Worm (Caenorhabditis elegans) whole organism, L3 larva: ENCODE measurements around the gene C02E7.10.
A peak's percentile ranks its signal among the peaks of the same experiment; 100 is the strongest.

Experiments used
- R02D3.7 ChIP-seq: fragments of 150-350 bp; optimal IDR thresholded peaks from 2 replicates; lab custom pipeline; 2014; ENCODE audit warnings: missing biosample characterization, missing genetic modification characterization
- ama-1 ChIP-seq: fragments of 150-350 bp; optimal IDR thresholded peaks from 2 replicates; lab custom pipeline; 2018
- ceh-16 ChIP-seq: sonication (generic microtip); optimal IDR thresholded peaks from 2 replicates; lab custom pipeline; 2017; ENCODE audit warnings: missing biosample characterization, missing genetic modification characterization
- ceh-28 ChIP-seq: fragments of 150-350 bp; optimal IDR thresholded peaks from 2 replicates; lab custom pipeline; 2014; ENCODE audit warnings: missing biosample characterization, missing genetic modification reagents, missing genetic modification characterization
- ceh-82 ChIP-seq: fragments of 150-350 bp; optimal IDR thresholded peaks from 2 replicates; lab custom pipeline; 2014; ENCODE audit warnings: missing biosample characterization, missing genetic modification characterization
- ceh-9 ChIP-seq: sonication (generic microtip); optimal IDR thresholded peaks from 2 replicates; lab custom pipeline; 2018; ENCODE audit warnings: missing biosample characterization, missing genetic modification characterization
- daf-12 ChIP-seq: fragments of 150-350 bp; optimal IDR thresholded peaks from 2 replicates; lab custom pipeline; 2014; ENCODE audit warnings: missing biosample characterization, missing genetic modification reagents, missing genetic modification characterization
- egl-5 ChIP-seq: fragments of 150-350 bp; optimal IDR thresholded peaks from 2 replicates; lab custom pipeline; 2017; ENCODE audit warnings: missing biosample characterization, missing genetic modification reagents, missing genetic modification characterization, inconsistent platforms
- elt-1 ChIP-seq: fragments of 150-350 bp; optimal IDR thresholded peaks from 2 replicates; lab custom pipeline; 2014; ENCODE audit warnings: missing biosample characterization, missing genetic modification characterization
- elt-2 ChIP-seq: sonication (generic microtip); optimal IDR thresholded peaks from 2 replicates; lab custom pipeline; 2016; ENCODE audit warnings: missing genetic modification reagents, mild to moderate bottlenecking, missing genetic modification characterization, missing compliant biosample characterization
- elt-3 ChIP-seq, 3 experiments: fragments of 150-350 bp in 1 of 3; sonication (generic microtip) in 2 of 3; optimal IDR thresholded peaks; 2 replicates in 2 of 3; 4 replicates in 1 of 3; lab custom pipeline; 2014 to 2017; ENCODE audit warnings: missing biosample characterization in 3 of 3, missing genetic modification characterization in 3 of 3
- fkh-2 ChIP-seq: fragments of 150-350 bp; optimal IDR thresholded peaks from 2 replicates; lab custom pipeline; 2014; ENCODE audit warnings: missing biosample characterization, missing genetic modification reagents, missing genetic modification characterization
- lin-15B ChIP-seq: fragments of 150-350 bp; optimal IDR thresholded peaks from 2 replicates; lab custom pipeline; 2014; ENCODE audit warnings: missing biosample characterization, missing genetic modification characterization
- lin-39 ChIP-seq: fragments of 150-350 bp; optimal IDR thresholded peaks from 2 replicates; lab custom pipeline; 2018; ENCODE audit warnings: missing biosample characterization, missing genetic modification reagents, missing genetic modification characterization
- mdl-1 ChIP-seq: fragments of 150-350 bp; optimal IDR thresholded peaks from 2 replicates; lab custom pipeline; 2014; ENCODE audit warnings: missing biosample characterization, missing genetic modification characterization
- nfya-1 ChIP-seq: sonication (generic microtip); optimal IDR thresholded peaks from 2 replicates; lab custom pipeline; 2017; ENCODE audit warnings: missing genetic modification characterization, mild to moderate bottlenecking, missing compliant biosample characterization, antibody characterized with exemption, moderate library complexity; ENCODE audit not compliant: insufficient read depth
- nhr-11 ChIP-seq: fragments of 150-350 bp; optimal IDR thresholded peaks from 2 replicates; lab custom pipeline; 2014; ENCODE audit warnings: missing biosample characterization, missing genetic modification characterization
- nhr-23 ChIP-seq: fragments of 150-350 bp; optimal IDR thresholded peaks from 2 replicates; lab custom pipeline; 2014; ENCODE audit warnings: missing biosample characterization, missing genetic modification reagents, missing genetic modification characterization
- nhr-25 ChIP-seq: sonication (generic microtip); optimal IDR thresholded peaks from 2 replicates; lab custom pipeline; 2017; ENCODE audit warnings: missing biosample characterization, missing genetic modification characterization
- nhr-28 ChIP-seq: fragments of 150-350 bp; optimal IDR thresholded peaks from 2 replicates; lab custom pipeline; 2014; ENCODE audit warnings: missing biosample characterization, missing genetic modification characterization
- nhr-43 ChIP-seq: sonication (generic microtip); optimal IDR thresholded peaks from 2 replicates; lab custom pipeline; 2016; ENCODE audit warnings: mild to moderate bottlenecking, missing genetic modification characterization, missing compliant biosample characterization; ENCODE audit not compliant: poor library complexity, severe bottlenecking
- nhr-67 ChIP-seq: fragments of 150-350 bp; optimal IDR thresholded peaks from 2 replicates; lab custom pipeline; 2014; ENCODE audit warnings: missing biosample characterization, missing genetic modification characterization
- nhr-76 ChIP-seq: fragments of 150-350 bp; sonication (generic microtip); optimal IDR thresholded peaks from 5 replicates; lab custom pipeline; 2014; ENCODE audit warnings: missing biosample characterization, missing genetic modification characterization
- nhr-77 ChIP-seq: fragments of 150-350 bp; optimal IDR thresholded peaks from 2 replicates; lab custom pipeline; 2014; ENCODE audit warnings: missing biosample characterization, missing genetic modification characterization
- pha-4 ChIP-seq: fragments of 150-350 bp; optimal IDR thresholded peaks from 2 replicates; lab custom pipeline; 2014; ENCODE audit warnings: missing biosample characterization, missing genetic modification reagents, missing genetic modification characterization
- pqm-1 ChIP-seq: fragments of 150-350 bp; optimal IDR thresholded peaks from 2 replicates; lab custom pipeline; 2017; ENCODE audit warnings: missing biosample characterization, missing genetic modification characterization, inconsistent platforms
- sea-2 ChIP-seq: fragments of 150-350 bp; sonication (generic microtip); optimal IDR thresholded peaks from 4 replicates; lab custom pipeline; 2014; ENCODE audit warnings: missing biosample characterization, missing genetic modification reagents, missing genetic modification characterization
- skn-1 ChIP-seq: fragments of 150-350 bp; optimal IDR thresholded peaks from 2 replicates; lab custom pipeline; 2014; ENCODE audit warnings: missing biosample characterization, missing genetic modification characterization
- snpc-4 ChIP-seq: fragments of 150-350 bp; optimal IDR thresholded peaks from 2 replicates; lab custom pipeline; 2014; ENCODE audit warnings: missing biosample characterization, missing genetic modification characterization
- tbx-2 ChIP-seq: sonication (generic microtip); optimal IDR thresholded peaks from 2 replicates; lab custom pipeline; 2016; ENCODE audit warnings: mild to moderate bottlenecking, missing genetic modification characterization, missing compliant biosample characterization
- zag-1 ChIP-seq: fragments of 150-350 bp; optimal IDR thresholded peaks from 2 replicates; lab custom pipeline; 2014; ENCODE audit warnings: missing biosample characterization, missing genetic modification characterization
- ztf-4 ChIP-seq: fragments of 150-350 bp; optimal IDR thresholded peaks from 2 replicates; lab custom pipeline; 2014; ENCODE audit warnings: missing biosample characterization, missing genetic modification characterization

C02E7.10 gene

ce11 chrV:4889976-4890479, 42.8 kb downstream of the C02E7.10 start, which contains the start of gene T19H12.2:
T19H12.2 (plus strand) TSS chrV:4890429.
- TF ChIP-seq fkh-2 (tag; lab: Kevin White, UChicago) (no peak), nhr-28 (tag; lab: Kevin White, UChicago) (no peak), ztf-4 (tag; lab: Kevin White, UChicago) (no peak), ceh-16 (no peak)
- TF ChIP-seq, all 47 proteins: peak for 0

- peak; percentile 39 for TF ChIP-seq pha-4 (tag; lab: Kevin White, UChicago)
- TF ChIP-seq pqm-1 (tag; lab: Kevin White, UChicago) = peak; percentile 43
- TF ChIP-seq nhr-25 (tag; lab: Kevin White, UChicago) = no peak
- peak; percentile 71 for TF ChIP-seq elt-2 (tag; lab: Kevin White, UChicago)
- no peak for TF ChIP-seq ceh-28
- no peak for TF ChIP-seq ama-1 (lab: Kevin White, UChicago)
- no peak for TF ChIP-seq elt-1 (tag; lab: Kevin White, UChicago)
- no peak for TF ChIP-seq daf-12 (tag; lab: Kevin White, UChicago)
- no peak for TF ChIP-seq mdl-1
- TF ChIP-seq nhr-77 (tag; lab: Kevin White, UChicago) = no peak
- TF ChIP-seq ceh-82 (tag; lab: Kevin White, UChicago) = no peak
- TF ChIP-seq lin-15B (tag; lab: Kevin White, UChicago) = no peak
- no peak for TF ChIP-seq elt-3 (tag; optimal IDR thresholded peaks at IDR 0.05; lab: Kevin White, UChicago)
- TF ChIP-seq skn-1 (tag; lab: Kevin White, UChicago) = no peak
- TF ChIP-seq zag-1 = no peak
- no peak for TF ChIP-seq sea-2 (GFP tag; lab: Kevin White, UChicago)
- peak; percentile 35 for TF ChIP-seq nhr-23
- no peak for TF ChIP-seq nhr-67 (tag; lab: Kevin White, UChicago)
- TF ChIP-seq egl-5 (tag; lab: Kevin White, UChicago) = no peak
These were observed 43.4 kb downstream of the C02E7.10 start, which contains the start of gene ugt-12 for ce11 chrV:4889477-4889876. ugt-12 (minus strand) TSS chrV:4889629.

ce11 chrV:4885372-4885771, 47.5 kb downstream of the C02E7.10 start, which contains the start of gene T19H12.3:
T19H12.3 (plus strand) TSS chrV:4885672.
- TF ChIP-seq R02D3.7 (tag; lab: Kevin White, UChicago) (no peak), lin-39 (tag; lab: Kevin White, UChicago) (no peak), elt-2 (tag; lab: Kevin White, UChicago) (no peak), nfya-1 (no peak), tbx-2 (tag; lab: Kevin White, UChicago) (no peak), snpc-4 (tag; lab: Kevin White, UChicago) (no peak), ceh-9 (tag; lab: Kevin White, UChicago) (no peak), ceh-16 (no peak), ama-1 (lab: Kevin White, UChicago) (no peak), mdl-1 (no peak), nhr-77 (tag; lab: Kevin White, UChicago) (no peak), ztf-4 (tag; lab: Kevin White, UChicago) (no peak), nhr-11 (no peak), nhr-25 (tag; lab: Kevin White, UChicago) (no peak)

- TF ChIP-seq zag-1 (no peak), nhr-76 (tag; lab: Kevin White, UChicago) (no peak), nhr-43 (tag; lab: Kevin White, UChicago) (no peak)
- TF ChIP-seq, all 47 proteins: peak for 0
These were observed 48.4 kb downstream of the C02E7.10 start, which contains the start of gene T19H12.12 for ce11 chrV:4884490-4884889. T19H12.12 (plus strand) TSS chrV:4884790.
